Worm (Caenorhabditis elegans): ENCODE results near the gene ptr-24.

- no peak for TF ChIP-seq pha-4 (tag; optimal IDR thresholded peaks at IDR 0.05)
- TF ChIP-seq T23F11.4 (GFP tag; optimal IDR thresholded peaks at IDR 0.05) = no peak
- TF ChIP-seq ceh-18 (tag; optimal IDR thresholded peaks at IDR 0.05) = no peak
- TF ChIP-seq nhr-11 (tag; optimal IDR thresholded peaks at IDR 0.05) = no peak
- no peak for TF ChIP-seq tbx-2 (tag; optimal IDR thresholded peaks at IDR 0.05)
- no peak for TF ChIP-seq ceh-45 (GFP tag; IDR thresholded peaks at IDR 0.05)
- TF ChIP-seq fkh-10 (GFP tag; optimal IDR thresholded peaks at IDR 0.05) = no peak
- TF ChIP-seq dmd-4 (tag; optimal IDR thresholded peaks at IDR 0.05; ENCODE audit: borderline replicate concordance) = no peak
- no peak for TF ChIP-seq ets-4 (tag; optimal IDR thresholded peaks at IDR 0.05)
- no peak for TF ChIP-seq lin-11 (tag; optimal IDR thresholded peaks at IDR 0.05)
- TF ChIP-seq pag-3 (tag; optimal IDR thresholded peaks at IDR 0.05; ENCODE audit: borderline replicate concordance) = no peak
Measured at ce11 chrX:13388829-13389228, 51.0 kb downstream of the ptr-24 start.
